Worm (Caenorhabditis elegans): ENCODE data around the gene trim-21.

Gene trim-21

DNA sequence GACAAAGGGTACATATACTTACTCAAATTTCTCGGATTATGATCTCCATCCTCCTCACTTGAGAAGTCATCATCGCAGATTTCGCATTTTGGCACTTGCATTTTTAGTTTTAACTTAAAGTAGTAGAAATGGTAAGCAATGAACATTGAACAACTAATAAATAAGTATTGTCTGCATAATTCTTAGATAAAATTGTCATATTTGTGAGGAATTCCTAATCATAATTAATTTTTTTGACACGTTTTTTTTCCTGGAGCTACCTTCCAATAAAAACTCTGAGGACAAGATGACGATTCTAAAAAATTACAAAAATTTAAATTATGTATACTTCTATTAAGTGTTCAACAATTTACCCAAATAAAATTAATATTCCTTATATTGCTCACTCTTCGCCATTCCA, at the start of gene trim-21, which contains the start of gene B0281.1:
Gene trim-21 (minus strand): TSS at position 101 of the 400 bp plus-strand sequence.
Gene B0281.1 (plus strand): TSS at position 321 of the 400 bp plus-strand sequence.
- TF ChIP-seq K09A11.1 (tag; optimal IDR thresholded peaks at IDR 0.05; ENCODE audit: insufficient read depth), result no peak

DNA sequence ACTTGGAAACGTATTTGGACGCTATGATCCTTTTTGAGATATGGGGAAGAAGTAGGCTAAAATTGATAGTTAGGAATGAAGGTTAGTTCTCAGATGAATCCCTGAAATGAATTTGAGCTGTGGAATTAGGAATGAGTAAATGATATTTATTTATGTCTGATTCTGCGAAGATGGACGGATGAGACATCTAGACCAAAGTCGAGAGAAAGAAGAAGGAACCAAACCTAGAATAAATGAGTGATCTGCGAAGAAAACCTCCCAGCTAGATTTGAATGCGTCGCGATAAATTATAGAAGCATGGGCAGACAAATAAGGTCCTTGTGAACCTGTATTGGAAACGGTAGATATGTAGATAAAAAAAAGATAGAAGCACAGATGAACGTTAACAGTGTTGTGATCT, 47.3 kb upstream of the trim-21 start, which contains the start of gene F43C11.16:
Gene F43C11.16 (minus strand): TSS at position 101 of the 400 bp plus-strand sequence.
- TF ChIP-seq npax-4 (tag; optimal IDR thresholded peaks at IDR 0.05) (no peak), ceh-22 (tag; optimal IDR thresholded peaks at IDR 0.05) (no peak), ttx-3 (tag; optimal IDR thresholded peaks at IDR 0.05) (no peak), sdc-2 (tag; optimal IDR thresholded peaks at IDR 0.05) (no peak), mec-3 (tag; optimal IDR thresholded peaks at IDR 0.05; ENCODE audit: borderline replicate concordance) (no peak), sox-2 (GFP tag; IDR thresholded peaks at IDR 0.05) (no peak), elt-2 (tag; optimal IDR thresholded peaks at IDR 0.05) (no peak), madf-2 (tag; optimal IDR thresholded peaks at IDR 0.05) (no peak), ceh-31 (tag; optimal IDR thresholded peaks at IDR 0.05) (no peak), odd-2 (tag; optimal IDR thresholded peaks at IDR 0.05) (no peak), ref-2 (tag; optimal IDR thresholded peaks at IDR 0.05) (no peak), ztf-16 (tag; optimal IDR thresholded peaks at IDR 0.05) (no peak), hlh-6 (tag; optimal IDR thresholded peaks at IDR 0.05) (no peak), elt-4 (tag; optimal IDR thresholded peaks at IDR 0.05) (no peak), pros-1 (tag; optimal IDR thresholded peaks at IDR 0.05) (no peak), tbx-7 (tag; optimal IDR thresholded peaks at IDR 0.05) (no peak), ama-1 (optimal IDR thresholded peaks at IDR 0.05) (no peak)

DNA sequence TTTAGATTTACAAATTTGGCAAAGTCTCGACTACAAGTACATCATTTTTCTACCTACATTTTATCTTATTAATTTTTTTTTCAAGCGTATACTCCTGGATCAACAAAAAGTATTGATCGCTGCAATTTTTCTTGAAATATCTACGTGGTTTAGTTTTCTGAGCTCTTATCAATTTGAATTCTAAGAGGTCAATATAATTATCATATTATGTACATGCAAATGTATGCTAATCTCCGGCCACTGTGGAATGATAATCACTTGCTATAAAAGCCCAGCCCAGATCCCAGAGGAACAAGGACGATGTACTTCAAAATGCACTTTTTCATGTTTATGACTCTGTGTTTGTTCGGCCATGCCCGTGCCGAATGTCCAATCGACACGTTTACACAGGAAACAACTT, 44.1 kb upstream of the trim-21 start, which contains the start of gene F43C11.1:
Gene F43C11.1 (plus strand): TSS at position 301 of the 400 bp plus-strand sequence.
- TF ChIP-seq K09A11.1 (tag; optimal IDR thresholded peaks at IDR 0.05; ENCODE audit: insufficient read depth) (no peak), nhr-11 (tag; optimal IDR thresholded peaks at IDR 0.05) (no peak), npax-4 (tag; optimal IDR thresholded peaks at IDR 0.05) (no peak), hlh-13 (GFP tag; optimal IDR thresholded peaks at IDR 0.05) (no peak), unc-3 (GFP tag; conservative IDR thresholded peaks at IDR 0.05) (no peak), unc-3 (tag; optimal IDR thresholded peaks at IDR 0.05) (no peak), F13H6.1 (tag; optimal IDR thresholded peaks at IDR 0.05) (no peak), ztf-16 (tag; optimal IDR thresholded peaks at IDR 0.05) (no peak), sdc-2 (tag; optimal IDR thresholded peaks at IDR 0.05) (no peak), unc-42 (tag; optimal IDR thresholded peaks at IDR 0.05) (no peak), nhr-232 (tag; optimal IDR thresholded peaks at IDR 0.05) (no peak), hlh-30 (tag; optimal IDR thresholded peaks at IDR 0.05; ENCODE audit: insufficient read depth) (no peak), eyg-1 (tag; optimal IDR thresholded peaks at IDR 0.05) (no peak), fax-1 (tag; optimal IDR thresholded peaks at IDR 0.05) (no peak), Y22D7AL.16 (tag; optimal IDR thresholded peaks at IDR 0.05) (no peak), ceh-30 (tag; optimal IDR thresholded peaks at IDR 0.05) (no peak), unc-86 (tag; optimal IDR thresholded peaks at IDR 0.05) (no peak), zip-5 (tag; optimal IDR thresholded peaks at IDR 0.05) (no peak), pag-3 (tag; optimal IDR thresholded peaks at IDR 0.05; ENCODE audit: borderline replicate concordance) (no peak)

DNA sequence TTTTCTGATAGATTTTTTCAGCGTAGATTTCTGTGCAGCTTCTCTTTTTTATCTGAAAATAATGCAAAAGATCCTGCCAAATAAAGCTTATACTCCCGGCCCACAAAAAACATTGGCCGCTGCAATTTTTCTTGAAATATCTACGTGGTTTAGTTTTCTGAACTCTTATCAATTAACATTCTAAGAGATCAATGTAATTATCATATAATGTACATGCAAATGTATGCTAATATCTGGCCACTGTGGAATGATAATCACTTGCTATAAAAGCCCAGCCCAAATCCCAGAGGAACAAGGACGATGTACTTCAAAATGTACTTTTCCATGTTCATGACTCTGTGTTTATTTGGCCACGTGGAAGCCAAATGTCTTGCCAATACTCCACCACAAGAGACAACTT, 41.8 kb upstream of the trim-21 start, which contains the start of gene F43C11.2:
Gene F43C11.2 (plus strand): TSS at position 301 of the 400 bp plus-strand sequence.
- TF ChIP-seq ahr-1 (tag; optimal IDR thresholded peaks at IDR 0.05) (no peak), madf-2 (tag; optimal IDR thresholded peaks at IDR 0.05) (no peak), odd-2 (tag; optimal IDR thresholded peaks at IDR 0.05) (no peak), nfya-1 (tag; optimal IDR thresholded peaks at IDR 0.05) (no peak), nhr-232 (tag; optimal IDR thresholded peaks at IDR 0.05) (no peak), K09A11.1 (tag; optimal IDR thresholded peaks at IDR 0.05; ENCODE audit: insufficient read depth) (no peak), sox-2 (GFP tag; IDR thresholded peaks at IDR 0.05) (no peak), ceh-34 (tag; optimal IDR thresholded peaks at IDR 0.05) (no peak), fkh-6 (tag; optimal IDR thresholded peaks at IDR 0.05) (no peak), ama-1 (optimal IDR thresholded peaks at IDR 0.05) (no peak), fkh-10 (GFP tag; optimal IDR thresholded peaks at IDR 0.05) (no peak), mec-3 (tag; optimal IDR thresholded peaks at IDR 0.05; ENCODE audit: borderline replicate concordance) (no peak), eyg-1 (tag; optimal IDR thresholded peaks at IDR 0.05) (no peak), ztf-16 (tag; optimal IDR thresholded peaks at IDR 0.05) (no peak), ceh-30 (tag; optimal IDR thresholded peaks at IDR 0.05) (no peak)

All from whole organism, late embryonic.